Fruit fly (Drosophila melanogaster) whole organism, embryonic: ENCODE data around the gene CG32537.

ENCODE experiments used
- CG11504 ChIP-seq: fragments of 200-800 bp; sonication (Bioruptor generic); optimal IDR thresholded peaks from 3 replicates; lab custom pipeline; 2019; ENCODE audit warnings: missing biosample characterization, mild to moderate bottlenecking, missing genetic modification characterization, moderate library complexity
- CG12236 ChIP-seq: fragments of 200-800 bp; sonication (Bioruptor generic); optimal IDR thresholded peaks from 2 replicates; lab custom pipeline; 2016; ENCODE audit warnings: missing biosample characterization, missing genetic modification characterization
- CG12659 ChIP-seq: fragments of 200-800 bp; sonication (Bioruptor generic); optimal IDR thresholded peaks from 3 replicates; lab custom pipeline; 2017; ENCODE audit warnings: mild to moderate bottlenecking, missing biosample characterization, missing genetic modification reagents, missing genetic modification characterization
- CG15479 ChIP-seq: fragments of 200-800 bp; sonication (Bioruptor generic); optimal IDR thresholded peaks from 3 replicates; lab custom pipeline; 2019; ENCODE audit warnings: missing biosample characterization, mild to moderate bottlenecking, missing genetic modification characterization, moderate library complexity
- CG15514 ChIP-seq: fragments of 200-800 bp; sonication (Bioruptor generic); optimal IDR thresholded peaks from 3 replicates; lab custom pipeline; 2017; ENCODE audit warnings: missing biosample characterization, missing genetic modification characterization, mild to moderate bottlenecking, moderate library complexity, missing genetic modification reagents
- CG16863 ChIP-seq: fragments of 200-800 bp; sonication (Bioruptor generic); optimal IDR thresholded peaks from 3 replicates; lab custom pipeline; 2016; ENCODE audit warnings: missing biosample characterization, missing genetic modification characterization
- CG17612 ChIP-seq: fragments of 200-800 bp; sonication (Bioruptor generic); IDR thresholded peaks from 2 replicates; pipeline ENCODE4 v1.3.6; 2022; ENCODE audit warnings: missing biosample characterization, missing genetic modification characterization
- CG17912 ChIP-seq: fragments of 200-800 bp; sonication (Bioruptor generic); optimal IDR thresholded peaks from 2 replicates; lab custom pipeline; 2018; ENCODE audit warnings: missing biosample characterization, mild to moderate bottlenecking, missing genetic modification characterization
- CG18476 ChIP-seq: fragments of 200-800 bp; sonication (Bioruptor generic); optimal IDR thresholded peaks from 2 replicates; lab custom pipeline; 2016; ENCODE audit warnings: missing biosample characterization, mild to moderate bottlenecking, missing genetic modification characterization
- CG18619 ChIP-seq: fragments of 200-800 bp; sonication (Bioruptor generic); optimal IDR thresholded peaks from 3 replicates; lab custom pipeline; 2017; ENCODE audit warnings: missing biosample characterization, mild to moderate bottlenecking, missing genetic modification characterization
- CG2116 ChIP-seq: fragments of 200-800 bp; sonication (Bioruptor generic); optimal IDR thresholded peaks from 3 replicates; lab custom pipeline; 2018; ENCODE audit warnings: missing biosample characterization, mild to moderate bottlenecking, missing genetic modification characterization
- CG2199 ChIP-seq: fragments of 200-800 bp; sonication (Bioruptor generic); IDR thresholded peaks from 3 replicates; pipeline ENCODE4 v1.3.6; 2022; ENCODE audit warnings: missing biosample characterization, missing genetic modification characterization
- CG30403 ChIP-seq: fragments of 200-800 bp; sonication (Bioruptor generic); optimal IDR thresholded peaks from 3 replicates; lab custom pipeline; 2016; ENCODE audit warnings: missing biosample characterization, missing genetic modification characterization
- CG43689 ChIP-seq: fragments of 200-800 bp; sonication (Bioruptor generic); IDR thresholded peaks from 2 replicates; pipeline ENCODE4 v1.3.6; 2022; ENCODE audit warnings: missing biosample characterization, missing genetic modification characterization
- CG4424 ChIP-seq: fragments of 200-800 bp; sonication (Bioruptor generic); optimal IDR thresholded peaks from 3 replicates; lab custom pipeline; 2016; ENCODE audit warnings: missing biosample characterization, missing genetic modification characterization
- CG6683 ChIP-seq: fragments of 200-800 bp; sonication (Bioruptor generic); optimal IDR thresholded peaks from 2 replicates; lab custom pipeline; 2017; ENCODE audit warnings: missing biosample characterization, mild to moderate bottlenecking, missing genetic modification characterization, missing genetic modification reagents
- CG6854 ChIP-seq: fragments of 200-800 bp; sonication (Bioruptor generic); optimal IDR thresholded peaks from 3 replicates; lab custom pipeline; 2017; ENCODE audit warnings: missing biosample characterization, mild to moderate bottlenecking, missing genetic modification characterization
- CG7963 ChIP-seq: fragments of 200-800 bp; sonication (Bioruptor generic); IDR thresholded peaks from 3 replicates; pipeline ENCODE4 v1.3.6; 2022; ENCODE audit warnings: missing biosample characterization, missing genetic modification characterization; ENCODE audit not compliant: partially characterized antibody
- CG7987 ChIP-seq: fragments of 200-800 bp; sonication (Bioruptor generic); optimal IDR thresholded peaks from 2 replicates; lab custom pipeline; 2018; ENCODE audit warnings: missing biosample characterization, mild to moderate bottlenecking, missing genetic modification characterization, moderate library complexity
- CG8290 ChIP-seq, 3 experiments: fragments of 200-800 bp; sonication (Bioruptor generic); optimal IDR thresholded peaks; 2 replicates each; lab custom pipeline; 2016 to 2019; ENCODE audit warnings: missing biosample characterization in 3 of 3, missing genetic modification characterization in 3 of 3, mild to moderate bottlenecking in 2 of 3, moderate library complexity in 1 of 3
- CG8388 ChIP-seq: fragments of 200-800 bp; sonication (Bioruptor generic); optimal IDR thresholded peaks from 2 replicates; lab custom pipeline; 2019; ENCODE audit warnings: missing biosample characterization, mild to moderate bottlenecking, missing genetic modification characterization, moderate library complexity
- CG8924 ChIP-seq: fragments of 200-800 bp; optimal IDR thresholded peaks from 3 replicates; lab custom pipeline; 2019; ENCODE audit warnings: missing biosample characterization, mild to moderate bottlenecking, missing genetic modification characterization, moderate library complexity
- Fer1 ChIP-seq: fragments of 200-800 bp; sonication (Bioruptor generic); optimal IDR thresholded peaks from 2 replicates; lab custom pipeline; 2017; ENCODE audit warnings: missing biosample characterization, mild to moderate bottlenecking, missing genetic modification characterization
- Fer3 ChIP-seq: fragments of 200-800 bp; sonication (Bioruptor generic); optimal IDR thresholded peaks from 2 replicates; lab custom pipeline; 2018; ENCODE audit warnings: missing biosample characterization, mild to moderate bottlenecking, missing genetic modification characterization, moderate library complexity
- Gug ChIP-seq: fragments of 200-800 bp; sonication (Bioruptor generic); IDR thresholded peaks from 4 replicates; pipeline ENCODE4 v1.3.6; 2022; ENCODE audit warnings: missing biosample characterization, missing genetic modification characterization
- HHEX ChIP-seq: fragments of 200-800 bp; sonication (Bioruptor generic); optimal IDR thresholded peaks from 3 replicates; lab custom pipeline; 2017; ENCODE audit warnings: missing biosample characterization, mild to moderate bottlenecking, missing genetic modification characterization, missing genetic modification reagents
- HLH3B ChIP-seq: fragments of 200-800 bp; sonication (Bioruptor generic); IDR thresholded peaks from 2 replicates; pipeline ENCODE4 v1.3.6; 2022; ENCODE audit warnings: missing biosample characterization, missing genetic modification characterization
- Hey ChIP-seq: fragments of 200-800 bp; sonication (Bioruptor generic); optimal IDR thresholded peaks from 3 replicates; lab custom pipeline; 2018; ENCODE audit warnings: missing biosample characterization, mild to moderate bottlenecking, missing genetic modification characterization
- Hr51 ChIP-seq, 2 experiments: fragments of 200-800 bp; sonication (Bioruptor generic); optimal IDR thresholded peaks; 2 replicates in 1 of 2; 3 replicates in 1 of 2; lab custom pipeline; 2016 to 2018; ENCODE audit warnings: missing biosample characterization in 2 of 2, missing genetic modification characterization in 2 of 2, mild to moderate bottlenecking in 1 of 2, moderate library complexity in 1 of 2
- Hr78 ChIP-seq, 2 experiments: fragments of 200-800 bp in 1 of 2; fragments of >200 bp in 1 of 2; sonication (Bioruptor generic) in 1 of 2; optimal IDR thresholded peaks; 2 replicates each; lab custom pipeline; 2017 to 2019; ENCODE audit warnings: missing biosample characterization in 2 of 2, missing genetic modification characterization in 2 of 2, mild to moderate bottlenecking in 1 of 2, moderate library complexity in 1 of 2
- Jarid2 ChIP-seq: fragments of 200-800 bp; sonication (Bioruptor generic); optimal IDR thresholded peaks from 3 replicates; lab custom pipeline; 2017; ENCODE audit warnings: mild to moderate bottlenecking, missing biosample characterization, missing genetic modification reagents, missing genetic modification characterization
- Med ChIP-seq: fragments of 200-800 bp; sonication (Bioruptor generic); peaks from one replicate; lab custom pipeline; 2016; ENCODE audit warnings: missing biosample characterization, missing genetic modification characterization, mild to moderate bottlenecking, inconsistent platforms, moderate library complexity
- Optix ChIP-seq: fragments of 200-800 bp; sonication (Bioruptor generic); IDR thresholded peaks from 3 replicates; pipeline ENCODE4 v1.3.6; 2022; ENCODE audit warnings: missing biosample characterization, missing genetic modification characterization
- Sox102F ChIP-seq: fragments of 200-800 bp; sonication (Bioruptor generic); optimal IDR thresholded peaks from 2 replicates; lab custom pipeline; 2018; ENCODE audit warnings: missing biosample characterization, mild to moderate bottlenecking, missing genetic modification characterization, moderate library complexity
- Xbp1 ChIP-seq: fragments of 200-800 bp; sonication (Bioruptor generic); optimal IDR thresholded peaks from 3 replicates; lab custom pipeline; 2016; ENCODE audit warnings: missing biosample characterization, mild to moderate bottlenecking, missing genetic modification characterization
- bowl ChIP-seq: fragments of 200-800 bp; sonication (Bioruptor generic); IDR thresholded peaks from 2 replicates; pipeline ENCODE4 v1.3.6; 2022; ENCODE audit warnings: missing biosample characterization, missing genetic modification characterization
- cg ChIP-seq: fragments of 200-800 bp; sonication (Bioruptor generic); optimal IDR thresholded peaks from 3 replicates; lab custom pipeline; 2019; ENCODE audit warnings: missing biosample characterization, mild to moderate bottlenecking, missing genetic modification characterization, moderate library complexity
- ci ChIP-seq: fragments of 200-800 bp; sonication (Bioruptor generic); IDR thresholded peaks from 3 replicates; pipeline ENCODE4 v1.3.6; 2022; ENCODE audit warnings: missing biosample characterization, missing genetic modification characterization
- ftz-f1 ChIP-seq: fragments of 200-800 bp; sonication (Bioruptor generic); optimal IDR thresholded peaks from 2 replicates; lab custom pipeline; 2016; ENCODE audit warnings: missing biosample characterization, missing genetic modification characterization
- kah ChIP-seq: fragments of 200-800 bp; sonication (Bioruptor generic); optimal IDR thresholded peaks from 2 replicates; lab custom pipeline; 2018; ENCODE audit warnings: missing biosample characterization, mild to moderate bottlenecking, missing genetic modification characterization
- lilli ChIP-seq: fragments of 200-800 bp; sonication (Bioruptor generic); optimal IDR thresholded peaks from 3 replicates; lab custom pipeline; 2016; ENCODE audit warnings: missing biosample characterization, missing genetic modification characterization
- org-1 ChIP-seq: fragments of 200-800 bp; sonication (Bioruptor generic); optimal IDR thresholded peaks from 2 replicates; lab custom pipeline; 2017; ENCODE audit warnings: missing biosample characterization, missing genetic modification characterization
- pan ChIP-seq, 4 experiments: fragments of >200 bp in 3 of 4; fragments of 200-800 bp in 1 of 4; sonication (Bioruptor generic) in 1 of 4; optimal IDR thresholded peaks in 3 of 4; IDR thresholded peaks in 1 of 4; 2 replicates each; pipeline versions ENCODE4 v1.3.6 to Lab custom; 2017 to 2022; ENCODE audit warnings: missing biosample characterization in 2 of 4, missing genetic modification characterization in 2 of 4, mixed read lengths in 1 of 4
- ro ChIP-seq: fragments of 200-800 bp; sonication (Bioruptor generic); IDR thresholded peaks from 2 replicates; pipeline ENCODE4 v1.3.6; 2022; ENCODE audit warnings: missing biosample characterization, missing genetic modification characterization
- tna ChIP-seq: fragments of 200-800 bp; sonication (Bioruptor generic); IDR thresholded peaks from 2 replicates; pipeline ENCODE4 v1.3.6; 2022; ENCODE audit warnings: missing biosample characterization, missing genetic modification characterization; ENCODE audit not compliant: partially characterized antibody
- wek ChIP-seq: fragments of 200-800 bp; sonication (Bioruptor generic); optimal IDR thresholded peaks from 3 replicates; lab custom pipeline; 2018; ENCODE audit warnings: missing biosample characterization, mild to moderate bottlenecking, missing genetic modification characterization, moderate library complexity
- zfh1 ChIP-seq: fragments of 200-800 bp; sonication (Bioruptor generic); IDR thresholded peaks from 3 replicates; pipeline ENCODE4 v1.3.6; 2022; ENCODE audit warnings: missing biosample characterization, missing genetic modification characterization

The CG32537 gene

dm6 chrX:19249339-19249738, 27.0 kb downstream of the CG32537 start:
- TF ChIP-seq Sox102F (GFP tag; lab: Kevin White, UChicago), result no peak
- TF ChIP-seq CG11504, result no peak
- TF ChIP-seq CG16863 (GFP tag; lab: Kevin White, UChicago), result no peak
- peak in 1 of 2 experiments; percentile 67 for TF ChIP-seq Hr78 (GFP tag; optimal IDR thresholded peaks at IDR 0.05; lab: Kevin White, UChicago)
- no peak for TF ChIP-seq bowl (GFP tag; lab: Robert Waterston, UW)
- no peak for TF ChIP-seq CG2116 (GFP tag; lab: Kevin White, UChicago)
- TF ChIP-seq CG17912, result no peak
- TF ChIP-seq wek (GFP tag; lab: Kevin White, UChicago), result no peak
- no peak for TF ChIP-seq CG12659
- no peak for TF ChIP-seq CG8388 (GFP tag; lab: Kevin White, UChicago)
- no peak for TF ChIP-seq ci
- TF ChIP-seq CG43689 (GFP tag; lab: Robert Waterston, UW), result no peak
- no peak for TF ChIP-seq CG7963 (GFP tag; lab: Robert Waterston, UW)
- peak; percentile 70 for TF ChIP-seq CG8290 (GFP tag; optimal IDR thresholded peaks at IDR 0.05; lab: Kevin White, UChicago)
- peak in 1 of 2 experiments; percentile 84 for TF ChIP-seq CG8290 (tag; optimal IDR thresholded peaks at IDR 0.05; lab: Kevin White, UChicago)
- no peak for TF ChIP-seq CG18476
- TF ChIP-seq CG2199 (GFP tag; lab: Robert Waterston, UW), result no peak
- no peak for TF ChIP-seq Jarid2 (GFP tag; lab: Kevin White, UChicago)
- peak; percentile 98 for TF ChIP-seq CG17612 (GFP tag; lab: Robert Waterston, UW)

- TF ChIP-seq Fer1 (peak; percentile 59), zfh1 (GFP tag; lab: Robert Waterston, UW) (peak; percentile 47; the same call in 2 of the 3 replicates), CG30403 (GFP tag; lab: Kevin White, UChicago) (peak; percentile 29), Hey (tag; lab: Kevin White, UChicago) (no peak), CG6854 (GFP tag; lab: Kevin White, UChicago) (peak; percentile 12), lilli (GFP tag; lab: Kevin White, UChicago) (peak; percentile 24), CG18619 (GFP tag; lab: Kevin White, UChicago) (peak; percentile 26), Optix (0 out of 3 replicates have a peak, but pooled peaks have one; percentile 27), kah (GFP tag; lab: Kevin White, UChicago) (no peak), HHEX (peak; percentile 32), CG12236 (GFP tag; lab: Kevin White, UChicago) (no peak), cg (GFP tag; lab: Kevin White, UChicago) (no peak), Med (GFP tag; lab: Kevin White, UChicago) (peak; percentile 78), CG7987 (GFP tag; lab: Kevin White, UChicago) (no peak), CG15514 (GFP tag; lab: Kevin White, UChicago) (peak; percentile 2), org-1 (GFP tag; lab: Kevin White, UChicago) (no peak), Xbp1 (GFP tag; lab: Kevin White, UChicago) (peak; percentile 34), CG4424 (GFP tag; lab: Kevin White, UChicago) (peak; percentile 5), ro (GFP tag; lab: Robert Waterston, UW) (no peak), tna (GFP tag; lab: Robert Waterston, UW) (no peak), CG6683 (GFP tag; lab: Kevin White, UChicago) (no peak), HLH3B (GFP tag; lab: Robert Waterston, UW) (no peak), Fer3 (no peak), Gug (GFP tag; lab: Robert Waterston, UW) (no peak), pan (optimal IDR thresholded peaks at IDR 0.05; lab: Kevin White, UChicago) (no peak), pan (GFP tag; optimal IDR thresholded peaks at IDR 0.05 in 1 of 2, IDR thresholded peaks at IDR 0.05 in 1 of 2) (peak in 1 of 2 experiments; percentile 32), ftz-f1 (GFP tag; lab: Kevin White, UChicago) (no peak), CG15479 (GFP tag; lab: Kevin White, UChicago) (no peak), Hr51 (GFP tag; optimal IDR thresholded peaks at IDR 0.05; lab: Kevin White, UChicago) (no peak), CG8924 (peak; percentile 35)
Measured at dm6 chrX:19248426-19249217, 27.7 kb downstream of the CG32537 start, which contains the start of gene Hs3st-B. Gene Hs3st-B (plus strand): TSS chrX:19248639.
